Fruit fly (Drosophila melanogaster) whole organism, prepupa: ENCODE data around the gene RpS6.

Source experiments
- CG10631 ChIP-seq: fragments of 200-800 bp; sonication (Bioruptor generic); optimal IDR thresholded peaks from 2 replicates; lab custom pipeline; 2016; ENCODE audit warnings: missing biosample characterization, missing genetic modification characterization
- CG11762 ChIP-seq: fragments of 200-800 bp; sonication (Bioruptor generic); optimal IDR thresholded peaks from 3 replicates; lab custom pipeline; 2016; ENCODE audit warnings: missing biosample characterization, missing genetic modification characterization; ENCODE audit not compliant: insufficient read depth
- CG11902 ChIP-seq: fragments of 200-800 bp; sonication (Bioruptor generic); optimal IDR thresholded peaks from 3 replicates; lab custom pipeline; 2016; ENCODE audit warnings: missing biosample characterization, missing genetic modification characterization
- CG15336 ChIP-seq: fragments of 200-800 bp; sonication (Bioruptor generic); IDR thresholded peaks from 2 replicates; pipeline ENCODE4 v1.3.6; 2022; ENCODE audit warnings: missing biosample characterization, missing genetic modification characterization
- CG1621 ChIP-seq: fragments of 200-800 bp; sonication (Bioruptor generic); optimal IDR thresholded peaks from 3 replicates; lab custom pipeline; 2018; ENCODE audit warnings: missing biosample characterization, mild to moderate bottlenecking, missing genetic modification characterization
- CG16779 ChIP-seq: fragments of 200-800 bp; sonication (Bioruptor generic); optimal IDR thresholded peaks from 3 replicates; lab custom pipeline; 2017; ENCODE audit warnings: missing biosample characterization, mild to moderate bottlenecking, missing genetic modification characterization
- CG3032 ChIP-seq: fragments of 200-800 bp; optimal IDR thresholded peaks from 2 replicates; lab custom pipeline; 2019; ENCODE audit warnings: missing biosample characterization, mild to moderate bottlenecking, missing genetic modification characterization, moderate library complexity
- CG31627 ChIP-seq: fragments of 200-800 bp; sonication (Bioruptor generic); optimal IDR thresholded peaks from 3 replicates; lab custom pipeline; 2016; ENCODE audit warnings: missing biosample characterization, missing genetic modification characterization
- CG32006 ChIP-seq: fragments of 200-800 bp; sonication (Bioruptor generic); optimal IDR thresholded peaks from 3 replicates; lab custom pipeline; 2017; ENCODE audit warnings: missing biosample characterization, mild to moderate bottlenecking, missing genetic modification characterization
- CG3919 ChIP-seq: fragments of 200-800 bp; sonication (Bioruptor generic); optimal IDR thresholded peaks from 3 replicates; lab custom pipeline; 2016; ENCODE audit warnings: missing biosample characterization, missing genetic modification characterization
- CG6163 ChIP-seq: fragments of 200-800 bp; sonication (Bioruptor generic); IDR thresholded peaks from 3 replicates; pipeline ENCODE4 v1.3.6; 2022; ENCODE audit warnings: missing biosample characterization, missing genetic modification characterization
- CG6276 ChIP-seq: fragments of 200-800 bp; sonication (Bioruptor generic); optimal IDR thresholded peaks from 2 replicates; lab custom pipeline; 2017; ENCODE audit warnings: missing biosample characterization, mild to moderate bottlenecking, missing genetic modification characterization
- CG6792 ChIP-seq: fragments of 200-800 bp; sonication (Bioruptor generic); optimal IDR thresholded peaks from 3 replicates; lab custom pipeline; 2016; ENCODE audit warnings: missing biosample characterization, missing genetic modification characterization
- CG6808 ChIP-seq: fragments of 200-800 bp; sonication (Bioruptor generic); optimal IDR thresholded peaks from 3 replicates; lab custom pipeline; 2017; ENCODE audit warnings: missing biosample characterization, missing genetic modification characterization, mild to moderate bottlenecking, moderate library complexity, missing genetic modification reagents
- CG6854 ChIP-seq: fragments of 200-800 bp; sonication (Bioruptor generic); optimal IDR thresholded peaks from 2 replicates; lab custom pipeline; 2017; ENCODE audit warnings: missing biosample characterization, mild to moderate bottlenecking, missing genetic modification characterization
- CG7368 ChIP-seq: fragments of 200-800 bp; sonication (Bioruptor generic); optimal IDR thresholded peaks from 3 replicates; lab custom pipeline; 2016; ENCODE audit warnings: missing biosample characterization, missing genetic modification characterization
- CG8119 ChIP-seq: fragments of 200-800 bp; sonication (Bioruptor generic); IDR thresholded peaks from 3 replicates; pipeline ENCODE4 v1.3.6; 2022; ENCODE audit warnings: missing biosample characterization, missing genetic modification characterization
- CG8319 ChIP-seq: fragments of 200-800 bp; sonication (Bioruptor generic); optimal IDR thresholded peaks from 3 replicates; lab custom pipeline; 2016; ENCODE audit warnings: missing biosample characterization, missing genetic modification characterization
- CG8632 ChIP-seq: fragments of 200-800 bp; sonication (Bioruptor generic); optimal IDR thresholded peaks from 3 replicates; lab custom pipeline; 2016; ENCODE audit warnings: missing biosample characterization, missing genetic modification characterization
- CG9139 ChIP-seq: fragments of 200-800 bp; sonication (Bioruptor generic); optimal IDR thresholded peaks from 3 replicates; lab custom pipeline; 2017; ENCODE audit warnings: missing biosample characterization, mild to moderate bottlenecking, missing genetic modification characterization
- Eip75B ChIP-seq: fragments of 200-800 bp; sonication (Bioruptor generic); optimal IDR thresholded peaks from 3 replicates; lab custom pipeline; 2016; ENCODE audit warnings: missing biosample characterization, missing genetic modification characterization
- Eip78C ChIP-seq: fragments of 200-800 bp; sonication (Bioruptor generic); peaks from one replicate; lab custom pipeline; 2016; ENCODE audit warnings: missing biosample characterization, missing genetic modification characterization
- Eip93F ChIP-seq: fragments of 200-800 bp; sonication (Bioruptor generic); optimal IDR thresholded peaks from 2 replicates; lab custom pipeline; 2016; ENCODE audit warnings: missing biosample characterization, mild to moderate bottlenecking, missing genetic modification characterization
- Ets21C ChIP-seq: fragments of 200-800 bp; sonication (Bioruptor generic); optimal IDR thresholded peaks from 3 replicates; lab custom pipeline; 2016; ENCODE audit warnings: missing biosample characterization, missing genetic modification characterization
- Ets96B ChIP-seq: fragments of 200-800 bp; optimal IDR thresholded peaks from 2 replicates; lab custom pipeline; 2019; ENCODE audit warnings: missing biosample characterization, mild to moderate bottlenecking, missing genetic modification characterization, moderate library complexity
- Hr38 ChIP-seq: sonication (Bioruptor generic); optimal IDR thresholded peaks from 2 replicates; lab custom pipeline; 2016; ENCODE audit warnings: missing biosample characterization, missing genetic modification characterization
- Hr39 ChIP-seq: fragments of 200-800 bp; sonication (Bioruptor generic); optimal IDR thresholded peaks from 2 replicates; lab custom pipeline; 2016; ENCODE audit warnings: missing biosample characterization, missing genetic modification characterization
- Hr4 ChIP-seq: fragments of 200-800 bp; sonication (Bioruptor generic); optimal IDR thresholded peaks from 3 replicates; lab custom pipeline; 2016; ENCODE audit warnings: missing biosample characterization, missing genetic modification characterization
- Lpt ChIP-seq: fragments of 200-800 bp; sonication (Bioruptor generic); optimal IDR thresholded peaks from 3 replicates; lab custom pipeline; 2016; ENCODE audit warnings: missing biosample characterization, missing genetic modification characterization
- OdsH ChIP-seq: fragments of 200-800 bp; sonication (Bioruptor generic); optimal IDR thresholded peaks from 3 replicates; lab custom pipeline; 2016; ENCODE audit warnings: missing biosample characterization, missing genetic modification characterization
- Sox102F ChIP-seq: fragments of 200-800 bp; sonication (Bioruptor generic); optimal IDR thresholded peaks from 2 replicates; lab custom pipeline; 2016; ENCODE audit warnings: missing biosample characterization, mild to moderate bottlenecking, missing genetic modification characterization
- Sox14 ChIP-seq: fragments of 200-800 bp; sonication (Bioruptor generic); optimal IDR thresholded peaks from 3 replicates; lab custom pipeline; 2016; ENCODE audit warnings: missing biosample characterization, missing genetic modification characterization
- Sox15 ChIP-seq: fragments of 200-800 bp; sonication (Bioruptor generic); optimal IDR thresholded peaks from 3 replicates; lab custom pipeline; 2016; ENCODE audit warnings: missing biosample characterization, missing genetic modification characterization
- achi ChIP-seq: fragments of 200-800 bp; sonication (Bioruptor generic); optimal IDR thresholded peaks from 3 replicates; lab custom pipeline; 2016; ENCODE audit warnings: missing biosample characterization, missing genetic modification characterization
- dac ChIP-seq: fragments of 200-800 bp; sonication (Bioruptor generic); optimal IDR thresholded peaks from 2 replicates; lab custom pipeline; 2017; ENCODE audit warnings: missing biosample characterization, mild to moderate bottlenecking, missing genetic modification characterization
- fd85E ChIP-seq: fragments of 200-800 bp; sonication (Bioruptor generic); optimal IDR thresholded peaks from 3 replicates; lab custom pipeline; 2016; ENCODE audit warnings: missing biosample characterization, missing genetic modification characterization
- fkh ChIP-seq: fragments of 200-800 bp; sonication (Bioruptor generic); optimal IDR thresholded peaks from 3 replicates; lab custom pipeline; 2017; ENCODE audit warnings: missing biosample characterization, mild to moderate bottlenecking, missing genetic modification characterization, moderate library complexity
- lz ChIP-seq: fragments of 200-800 bp; sonication (Bioruptor generic); optimal IDR thresholded peaks from 3 replicates; lab custom pipeline; 2016; ENCODE audit warnings: missing biosample characterization, missing genetic modification characterization
- pdm3 ChIP-seq: fragments of 200-800 bp; sonication (Bioruptor generic); optimal IDR thresholded peaks from 3 replicates; lab custom pipeline; 2016; ENCODE audit warnings: missing biosample characterization, missing genetic modification characterization
- salr ChIP-seq, 2 experiments: fragments of 200-800 bp; sonication (Bioruptor generic); optimal IDR thresholded peaks; 3 replicates each; lab custom pipeline; 2016 to 2018; ENCODE audit warnings: missing biosample characterization in 2 of 2, missing genetic modification characterization in 2 of 2, mild to moderate bottlenecking in 1 of 2
- spab ChIP-seq: fragments of 200-800 bp; sonication (Bioruptor generic); optimal IDR thresholded peaks from 2 replicates; lab custom pipeline; 2017; ENCODE audit warnings: missing biosample characterization, mild to moderate bottlenecking, missing genetic modification characterization, missing genetic modification reagents
- ss ChIP-seq, 2 experiments: fragments of 200-800 bp; sonication (Bioruptor generic); optimal IDR thresholded peaks; 2 replicates in 1 of 2; 3 replicates in 1 of 2; lab custom pipeline; 2017 to 2018; ENCODE audit warnings: mild to moderate bottlenecking in 2 of 2, missing biosample characterization in 2 of 2, missing genetic modification characterization in 2 of 2, moderate library complexity in 1 of 2
- topi ChIP-seq: fragments of 200-800 bp; sonication (Bioruptor generic); optimal IDR thresholded peaks from 3 replicates; lab custom pipeline; 2016; ENCODE audit warnings: missing biosample characterization, missing genetic modification characterization
- vri ChIP-seq: fragments of 200-800 bp; sonication (Bioruptor generic); optimal IDR thresholded peaks from 3 replicates; lab custom pipeline; 2016; ENCODE audit warnings: missing biosample characterization, mild to moderate bottlenecking, missing genetic modification characterization

The RpS6 gene

dm6 chrX:7934679-7935078 is 33.5 kb upstream of the RpS6 start, which contains the start of gene RpS14b (continued):
- TF ChIP-seq CG11902 (peak; percentile 30), Hr38 (GFP tag; lab: Kevin White, UChicago) (no peak), Eip75B (peak; percentile 36), fd85E (GFP tag; lab: Kevin White, UChicago) (peak; percentile 11), CG8319 (peak; percentile 18), Eip93F (GFP tag; lab: Kevin White, UChicago) (no peak), Hr4 (GFP tag; lab: Kevin White, UChicago) (no peak), CG8632 (GFP tag; lab: Kevin White, UChicago) (peak; percentile 57), Hr39 (GFP tag; lab: Kevin White, UChicago) (peak; percentile 49), OdsH (peak; percentile 56), CG31627 (peak; percentile 59), CG16779 (tag; lab: Kevin White, UChicago) (peak; percentile 11), CG11762 (GFP tag; lab: Kevin White, UChicago) (no peak), Sox15 (GFP tag; lab: Kevin White, UChicago) (no peak), CG1621 (tag; lab: Kevin White, UChicago) (peak; percentile 54), dac (peak; percentile 43), salr (GFP tag; optimal IDR thresholded peaks at IDR 0.05; lab: Kevin White, UChicago) (peak; percentile 4 to 57), CG6276 (GFP tag; lab: Kevin White, UChicago) (no peak), achi (GFP tag; lab: Kevin White, UChicago) (peak; percentile 64), Sox102F (GFP tag; lab: Kevin White, UChicago) (peak; percentile 58), Ets96B (tag; lab: Kevin White, UChicago) (peak; percentile 14), CG6792 (GFP tag; lab: Kevin White, UChicago) (peak; percentile 54), Ets21C (GFP tag; lab: Kevin White, UChicago) (no peak), CG32006 (GFP tag; lab: Kevin White, UChicago) (peak; percentile 36), vri (peak; percentile 49), CG3919 (GFP tag; lab: Kevin White, UChicago) (peak; percentile 68), lz (GFP tag; lab: Kevin White, UChicago) (peak; percentile 74), CG7368 (GFP tag; lab: Kevin White, UChicago) (peak; percentile 70), CG8119 (no peak; the same call in 2 of the 3 replicates), fkh (GFP tag; lab: Kevin White, UChicago) (peak; percentile 60), ss (GFP tag; optimal IDR thresholded peaks at IDR 0.05; lab: Kevin White, UChicago) (peak; percentile 59 to 70), CG15336 (peak; percentile 29; the same call in 1 of the 2 replicates)

dm6 chrX:7933210-7933915 is 32.2 kb upstream of the RpS6 start, which contains the start of the genes Dhdds and RpS14a:
TSS of gene Dhdds (minus strand) at chrX:7933351.
TSS of gene RpS14a (plus strand) at chrX:7933742.
- no peak for TF ChIP-seq Ets96B (tag; lab: Kevin White, UChicago)
- TF ChIP-seq CG3032 (tag; lab: Kevin White, UChicago) = no peak
- no peak for TF ChIP-seq CG11902
- no peak for TF ChIP-seq CG15336
- TF ChIP-seq CG6854 (GFP tag; lab: Kevin White, UChicago) = peak; percentile 74
- TF ChIP-seq vri = peak; percentile 17
- TF ChIP-seq CG7368 (GFP tag; lab: Kevin White, UChicago) = peak; percentile 35
- TF ChIP-seq salr (GFP tag; optimal IDR thresholded peaks at IDR 0.05; lab: Kevin White, UChicago) = no peak
- TF ChIP-seq Hr38 (GFP tag; lab: Kevin White, UChicago) = no peak
- TF ChIP-seq CG10631 (GFP tag; lab: Kevin White, UChicago) = no peak
- TF ChIP-seq pdm3 (GFP tag; lab: Kevin White, UChicago) = no peak
- peak in 1 of 2 experiments; percentile 61 for TF ChIP-seq ss (GFP tag; optimal IDR thresholded peaks at IDR 0.05; lab: Kevin White, UChicago)
- peak; percentile 49 for TF ChIP-seq CG8632 (GFP tag; lab: Kevin White, UChicago)
- TF ChIP-seq CG16779 (tag; lab: Kevin White, UChicago) = no peak
- peak; percentile 45 for TF ChIP-seq Eip93F (GFP tag; lab: Kevin White, UChicago)
- TF ChIP-seq CG6808 (GFP tag; lab: Kevin White, UChicago) = peak; percentile 44
- TF ChIP-seq topi = peak; percentile 54
- no peak for TF ChIP-seq dac
- no peak for TF ChIP-seq OdsH
- TF ChIP-seq CG3919 (GFP tag; lab: Kevin White, UChicago) = peak; percentile 53
- TF ChIP-seq spab = no peak
- peak; percentile 99 for TF ChIP-seq achi (GFP tag; lab: Kevin White, UChicago)
- TF ChIP-seq CG9139 (GFP tag; lab: Kevin White, UChicago) = no peak
- peak; percentile 50 for TF ChIP-seq Hr39 (GFP tag; lab: Kevin White, UChicago)
- no peak for TF ChIP-seq CG6276 (GFP tag; lab: Kevin White, UChicago)
- TF ChIP-seq CG31627 = peak; percentile 39
- TF ChIP-seq lz (GFP tag; lab: Kevin White, UChicago) = peak; percentile 70
- no peak for TF ChIP-seq Lpt (GFP tag; lab: Kevin White, UChicago)
- TF ChIP-seq Eip78C (GFP tag; lab: Kevin White, UChicago) = peak; percentile 68
- TF ChIP-seq CG8319 = no peak
- TF ChIP-seq Sox102F (GFP tag; lab: Kevin White, UChicago) = peak; percentile 46
- 0 out of 3 replicates have a peak, but pooled peaks have one; percentile 26 for TF ChIP-seq CG6163 (GFP tag; lab: Robert Waterston, UW)
- TF ChIP-seq Sox14 (GFP tag; lab: Kevin White, UChicago) = peak; percentile 4
- TF ChIP-seq CG11762 (GFP tag; lab: Kevin White, UChicago) = no peak
- TF ChIP-seq CG6792 (GFP tag; lab: Kevin White, UChicago) = peak; percentile 37
- TF ChIP-seq CG32006 (GFP tag; lab: Kevin White, UChicago) = no peak
